Worm (Caenorhabditis elegans): ENCODE results near the gene C25E10.5.

C25E10.5 gene

ce11 chrV:9030248-9030647 is at the start of gene C25E10.5:
C25E10.5 (plus strand) TSS chrV:9030548.
- no peak for TF ChIP-seq ztf-29 (GFP tag; IDR thresholded peaks at IDR 0.05)
- no peak for TF ChIP-seq ref-1 (GFP tag; conservative IDR thresholded peaks at IDR 0.05)
- no peak for TF ChIP-seq tab-1 (GFP tag; IDR thresholded peaks at IDR 0.05)
- TF ChIP-seq klf-2 (GFP tag; conservative IDR thresholded peaks at IDR 0.05): no peak
- TF ChIP-seq cog-1 (tag; optimal IDR thresholded peaks at IDR 0.05): no peak
- TF ChIP-seq flt-1 (GFP tag; IDR thresholded peaks at IDR 0.05): no peak
- TF ChIP-seq T22C8.4 (GFP tag; IDR thresholded peaks at IDR 0.05): no peak
- no peak for TF ChIP-seq ztf-23 (GFP tag; IDR thresholded peaks at IDR 0.05)
- no peak for TF ChIP-seq med-1 (GFP tag; optimal IDR thresholded peaks at IDR 0.05; ENCODE audit: insufficient read depth)

ce11 chrV:8980845-8981244 is 49.5 kb upstream of the C25E10.5 start, which contains the start of gene str-84:
str-84 (minus strand) TSS chrV:8980945.
- TF ChIP-seq klf-2 (GFP tag; conservative IDR thresholded peaks at IDR 0.05) (no peak), T22C8.4 (GFP tag; IDR thresholded peaks at IDR 0.05) (no peak), tab-1 (GFP tag; IDR thresholded peaks at IDR 0.05) (no peak), flt-1 (GFP tag; IDR thresholded peaks at IDR 0.05) (no peak), ztf-29 (GFP tag; IDR thresholded peaks at IDR 0.05) (no peak), ref-1 (GFP tag; conservative IDR thresholded peaks at IDR 0.05) (no peak), ztf-23 (GFP tag; IDR thresholded peaks at IDR 0.05) (no peak), med-1 (GFP tag; optimal IDR thresholded peaks at IDR 0.05; ENCODE audit: insufficient read depth) (no peak), cog-1 (tag; optimal IDR thresholded peaks at IDR 0.05) (no peak)

DNA sequence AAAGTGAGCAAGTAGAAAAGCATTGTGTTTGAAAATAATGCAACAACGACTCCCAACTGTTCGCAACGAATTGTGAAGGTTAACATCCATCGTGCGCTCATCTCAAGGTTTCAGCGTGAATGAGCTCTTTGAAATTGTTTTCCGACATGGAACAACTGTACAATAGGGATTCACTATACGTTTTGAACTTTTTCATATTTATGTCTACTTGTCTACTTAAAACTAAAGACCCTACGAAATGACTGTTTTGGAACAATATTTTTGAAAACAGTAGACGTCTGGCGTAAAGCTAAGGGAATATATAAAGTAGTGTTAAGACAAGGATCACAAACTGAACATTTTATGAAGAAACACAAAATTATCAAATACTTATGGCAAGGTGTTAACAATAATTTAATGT is 46.7 kb upstream of the C25E10.5 start, which contains the start of gene str-86:
Gene str-86 (minus strand): TSS at position 101 of the 400 bp plus-strand sequence.
- TF ChIP-seq flt-1 (GFP tag; IDR thresholded peaks at IDR 0.05): no peak
- no peak for TF ChIP-seq med-1 (GFP tag; optimal IDR thresholded peaks at IDR 0.05; ENCODE audit: insufficient read depth)
- no peak for TF ChIP-seq T22C8.4 (GFP tag; IDR thresholded peaks at IDR 0.05)
- no peak for TF ChIP-seq klf-2 (GFP tag; conservative IDR thresholded peaks at IDR 0.05)
- TF ChIP-seq ref-1 (GFP tag; conservative IDR thresholded peaks at IDR 0.05): no peak

DNA sequence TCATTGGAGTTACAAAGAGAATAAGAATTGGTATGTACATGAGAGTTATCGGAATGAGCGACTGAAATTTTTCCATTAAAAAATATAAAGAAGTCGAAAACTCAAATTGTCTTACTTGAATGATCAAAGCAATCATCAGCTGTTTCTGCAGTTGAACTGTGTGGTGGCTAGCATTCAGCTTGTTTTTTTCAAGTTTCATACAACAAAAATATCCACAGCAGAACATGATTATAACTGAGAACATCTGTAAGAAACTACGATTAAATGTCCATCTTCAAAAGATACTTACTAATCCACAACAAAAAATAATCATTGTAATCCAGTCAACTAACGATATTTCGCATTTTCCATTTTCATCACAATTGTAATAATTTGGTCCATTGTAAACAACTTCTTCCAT is 45.6 kb upstream of the C25E10.5 start:
- TF ChIP-seq klf-2 (GFP tag; conservative IDR thresholded peaks at IDR 0.05): no peak
- no peak for TF ChIP-seq cog-1 (tag; optimal IDR thresholded peaks at IDR 0.05)
- TF ChIP-seq T22C8.4 (GFP tag; IDR thresholded peaks at IDR 0.05): no peak
- TF ChIP-seq flt-1 (GFP tag; IDR thresholded peaks at IDR 0.05): no peak
- no peak for TF ChIP-seq ref-1 (GFP tag; conservative IDR thresholded peaks at IDR 0.05)
- no peak for TF ChIP-seq ztf-29 (GFP tag; IDR thresholded peaks at IDR 0.05)
- TF ChIP-seq med-1 (GFP tag; optimal IDR thresholded peaks at IDR 0.05; ENCODE audit: insufficient read depth): no peak

ce11 chrV:8985740-8986139 is 44.6 kb upstream of the C25E10.5 start, which contains the start of gene str-85:
str-85 (minus strand) TSS chrV:8985840.
- TF ChIP-seq T22C8.4 (GFP tag; IDR thresholded peaks at IDR 0.05) (no peak), tab-1 (GFP tag; IDR thresholded peaks at IDR 0.05) (no peak), klf-2 (GFP tag; conservative IDR thresholded peaks at IDR 0.05) (no peak), cog-1 (tag; optimal IDR thresholded peaks at IDR 0.05) (no peak), med-1 (GFP tag; optimal IDR thresholded peaks at IDR 0.05; ENCODE audit: insufficient read depth) (no peak), ref-1 (GFP tag; conservative IDR thresholded peaks at IDR 0.05) (no peak)

- TF ChIP-seq ref-1 (GFP tag; conservative IDR thresholded peaks at IDR 0.05) (no peak), flt-1 (GFP tag; IDR thresholded peaks at IDR 0.05) (no peak), tab-1 (GFP tag; IDR thresholded peaks at IDR 0.05) (no peak), med-1 (GFP tag; optimal IDR thresholded peaks at IDR 0.05; ENCODE audit: insufficient read depth) (no peak), klf-2 (GFP tag; conservative IDR thresholded peaks at IDR 0.05) (no peak)
Observed at ce11 chrV:8988104-8988503, 42.2 kb upstream of the C25E10.5 start, which contains the start of gene str-87. str-87 (minus strand) TSS chrV:8988204.

- TF ChIP-seq ref-1 (GFP tag; conservative IDR thresholded peaks at IDR 0.05) (no peak), cog-1 (tag; optimal IDR thresholded peaks at IDR 0.05) (no peak), ztf-23 (GFP tag; IDR thresholded peaks at IDR 0.05) (no peak), ztf-29 (GFP tag; IDR thresholded peaks at IDR 0.05) (no peak), flt-1 (GFP tag; IDR thresholded peaks at IDR 0.05) (no peak), klf-2 (GFP tag; conservative IDR thresholded peaks at IDR 0.05) (no peak), T22C8.4 (GFP tag; IDR thresholded peaks at IDR 0.05) (no peak)
Observed at ce11 chrV:8990194-8990649, 40.1 kb upstream of the C25E10.5 start, which contains the start of gene F59E11.7. F59E11.7 (plus strand) TSS chrV:8990244.

ce11 chrV:8991679-8992078 is 38.7 kb upstream of the C25E10.5 start, which contains the start of gene F59E11.6:
F59E11.6 (plus strand) TSS chrV:8991789.
- TF ChIP-seq ref-1 (GFP tag; conservative IDR thresholded peaks at IDR 0.05) (no peak), ztf-23 (GFP tag; IDR thresholded peaks at IDR 0.05) (no peak), med-1 (GFP tag; optimal IDR thresholded peaks at IDR 0.05; ENCODE audit: insufficient read depth) (no peak), klf-2 (GFP tag; conservative IDR thresholded peaks at IDR 0.05) (no peak), cog-1 (tag; optimal IDR thresholded peaks at IDR 0.05) (no peak)

DNA sequence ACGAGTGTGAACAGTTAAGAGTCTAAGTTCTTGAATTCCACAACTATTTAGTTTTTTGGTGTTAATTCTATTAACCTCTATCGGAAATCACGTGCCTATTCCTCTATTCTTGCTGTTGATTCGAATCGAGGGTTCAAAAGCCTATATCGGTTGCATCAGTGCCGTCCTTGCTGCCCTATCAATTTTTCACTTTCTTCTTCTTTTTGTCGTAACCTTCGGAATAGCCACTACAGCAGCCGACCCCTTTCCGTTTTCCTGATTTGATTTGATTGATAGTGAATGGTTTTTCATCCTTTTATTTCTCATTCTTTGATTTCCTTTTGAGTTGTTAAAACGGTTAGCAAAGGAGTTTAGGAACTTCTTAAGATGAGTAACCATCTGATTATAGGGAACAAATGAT is 36.1 kb upstream of the C25E10.5 start:
- TF ChIP-seq ztf-23 (GFP tag; IDR thresholded peaks at IDR 0.05): no peak
- no peak for TF ChIP-seq cog-1 (tag; optimal IDR thresholded peaks at IDR 0.05)
- TF ChIP-seq flt-1 (GFP tag; IDR thresholded peaks at IDR 0.05): no peak
- TF ChIP-seq ztf-29 (GFP tag; IDR thresholded peaks at IDR 0.05): no peak
- TF ChIP-seq T22C8.4 (GFP tag; IDR thresholded peaks at IDR 0.05): no peak
- no peak for TF ChIP-seq tab-1 (GFP tag; IDR thresholded peaks at IDR 0.05)
- TF ChIP-seq klf-2 (GFP tag; conservative IDR thresholded peaks at IDR 0.05): no peak
- TF ChIP-seq med-1 (GFP tag; optimal IDR thresholded peaks at IDR 0.05; ENCODE audit: insufficient read depth): no peak
- no peak for TF ChIP-seq ref-1 (GFP tag; conservative IDR thresholded peaks at IDR 0.05)

ce11 chrV:8994801-8995200 is 35.5 kb upstream of the C25E10.5 start, which contains the start of gene F59E11.5:
F59E11.5 (plus strand) TSS chrV:8995101.
- TF ChIP-seq tab-1 (GFP tag; IDR thresholded peaks at IDR 0.05) (no peak), klf-2 (GFP tag; conservative IDR thresholded peaks at IDR 0.05) (no peak), cog-1 (tag; optimal IDR thresholded peaks at IDR 0.05) (no peak)
